Worm (Caenorhabditis elegans): Measurements from ENCODE around the gene rpl-39.

Gene rpl-39

DNA sequence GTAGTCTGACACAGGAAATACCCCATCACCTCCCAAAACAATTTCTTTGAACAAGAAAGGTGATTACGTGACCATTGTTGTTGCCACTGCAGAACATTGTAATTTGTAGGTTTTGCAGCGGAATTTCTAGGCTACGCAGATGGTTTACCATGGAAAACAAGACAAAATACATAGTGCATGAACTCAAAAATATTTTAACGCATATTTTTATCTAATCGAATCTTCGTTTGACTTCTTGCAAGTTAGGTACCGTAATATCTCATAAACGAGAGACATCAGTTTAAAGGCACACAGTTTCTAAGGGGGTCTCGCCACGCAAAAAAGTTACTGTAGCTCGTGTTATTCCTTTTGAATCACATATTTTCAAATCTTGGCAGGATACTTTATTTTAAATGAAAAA lies 3.1 kb upstream of the rpl-39 start (continued):
- TF ChIP-seq ccch-3 (GFP tag; optimal IDR thresholded peaks at IDR 0.05) = no peak
- TF ChIP-seq F49E8.2 (tag; optimal IDR thresholded peaks at IDR 0.05; ENCODE audit: insufficient read depth) = peak; percentile 38
- no peak for TF ChIP-seq fkh-3 (tag; optimal IDR thresholded peaks at IDR 0.05)
- TF ChIP-seq ceh-40 (GFP tag; IDR thresholded peaks at IDR 0.05) = no peak
- TF ChIP-seq F22D6.2 (tag; optimal IDR thresholded peaks at IDR 0.05) = no peak
- no peak for TF ChIP-seq mes-4 (tag; optimal IDR thresholded peaks at IDR 0.05)
- TF ChIP-seq hmg-1.2 (GFP tag; IDR thresholded peaks at IDR 0.05) = no peak; the same call in 1 of the 2 replicates
- TF ChIP-seq ztf-25 (GFP tag; IDR thresholded peaks at IDR 0.05) = no peak
- no peak for TF ChIP-seq ceh-27 (GFP tag; optimal IDR thresholded peaks at IDR 0.05)
- TF ChIP-seq lin-54 (GFP tag; optimal IDR thresholded peaks at IDR 0.05) = no peak
- TF ChIP-seq ztf-28 (GFP tag; IDR thresholded peaks at IDR 0.05) = no peak
- no peak for TF ChIP-seq cebp-2 (GFP tag; IDR thresholded peaks at IDR 0.05)
- TF ChIP-seq D2030.7 (GFP tag; IDR thresholded peaks at IDR 0.05) = no peak
- no peak for TF ChIP-seq somi-1 (GFP tag; optimal IDR thresholded peaks at IDR 0.05)
- TF ChIP-seq efl-1 (GFP tag; optimal IDR thresholded peaks at IDR 0.05) = no peak
- TF ChIP-seq hrde-1 (tag; optimal IDR thresholded peaks at IDR 0.05; ENCODE audit: borderline replicate concordance) = peak; percentile 75
- TF ChIP-seq Y56A3A.18 (GFP tag; IDR thresholded peaks at IDR 0.05) = no peak
- peak; percentile 29; the same call in 1 of the 2 replicates for TF ChIP-seq C17E4.6 (GFP tag; IDR thresholded peaks at IDR 0.05)
- no peak for TF ChIP-seq dpff-1 (tag; optimal IDR thresholded peaks at IDR 0.05)
- no peak for TF ChIP-seq F23B12.7 (tag; optimal IDR thresholded peaks at IDR 0.05; ENCODE audit: insufficient read depth)
- no peak for TF ChIP-seq sea-2 (GFP tag; IDR thresholded peaks at IDR 0.05)
- no peak for TF ChIP-seq dpl-1 (GFP tag; optimal IDR thresholded peaks at IDR 0.05)
- TF ChIP-seq lin-40 (tag; optimal IDR thresholded peaks at IDR 0.05) = no peak
- no peak for TF ChIP-seq Y67H2A.10 (GFP tag; conservative IDR thresholded peaks at IDR 0.05)
- peak; percentile 27; the same call in 1 of the 2 replicates for TF ChIP-seq ceh-91 (GFP tag; IDR thresholded peaks at IDR 0.05)
- no peak for TF ChIP-seq ztf-6 (GFP tag; IDR thresholded peaks at IDR 0.05)
- no peak for TF ChIP-seq B0261.1 (tag; optimal IDR thresholded peaks at IDR 0.05)
- TF ChIP-seq ama-1 (optimal IDR thresholded peaks at IDR 0.05) = no peak
- TF ChIP-seq ama-1 (GFP tag; optimal IDR thresholded peaks at IDR 0.05) = no peak
- peak; percentile 15 for TF ChIP-seq chd-7 (tag; optimal IDR thresholded peaks at IDR 0.05)
- no peak for TF ChIP-seq mcd-1 (GFP tag; IDR thresholded peaks at IDR 0.05)
- no peak for TF ChIP-seq ceh-79 (tag; optimal IDR thresholded peaks at IDR 0.05)
- TF ChIP-seq nhr-179 (tag; optimal IDR thresholded peaks at IDR 0.05) = no peak
- TF ChIP-seq madf-6 (GFP tag; IDR thresholded peaks at IDR 0.05) = peak; percentile 26; the same call in 1 of the 2 replicates
- no peak for TF ChIP-seq ceh-100 (GFP tag; IDR thresholded peaks at IDR 0.05)
- TF ChIP-seq unc-130 (GFP tag; optimal IDR thresholded peaks at IDR 0.05) = peak; percentile 15
- no peak for TF ChIP-seq xnd-1 (tag; optimal IDR thresholded peaks at IDR 0.05)
- TF ChIP-seq K11D2.4 (GFP tag; IDR thresholded peaks at IDR 0.05) = no peak
- no peak for TF ChIP-seq mel-28 (tag; optimal IDR thresholded peaks at IDR 0.05; ENCODE audit: borderline replicate concordance)
- no peak for TF ChIP-seq Y95B8A.8 (GFP tag; IDR thresholded peaks at IDR 0.05)
- TF ChIP-seq athp-1 (tag; optimal IDR thresholded peaks at IDR 0.05) = no peak
- TF ChIP-seq atf-7 (tag; optimal IDR thresholded peaks at IDR 0.05) = peak; percentile 18
- peak; percentile 44; the same call in 1 of the 2 replicates for TF ChIP-seq ekl-4 (GFP tag; IDR thresholded peaks at IDR 0.05)
